Worm (Caenorhabditis elegans): ENCODE data around the gene ZK686.2.

- TF ChIP-seq egl-27 (tag; optimal IDR thresholded peaks at IDR 0.05) (no peak), ztf-11 (tag; optimal IDR thresholded peaks at IDR 0.05) (no peak)
These were observed 7.9 kb upstream of the ZK686.2 start for ce11 chrIII:7773791-7774190.
